Fruit fly (Drosophila melanogaster): ENCODE results near the gene CG4424.

Gene CG4424

dm6 chr3R:20007399-20008285 is 20.2 kb downstream of the CG4424 start:
- no peak for TF ChIP-seq CG17801 (GFP tag; optimal IDR thresholded peaks at IDR 0.05; ENCODE audit: partially characterized antibody)

DNA sequence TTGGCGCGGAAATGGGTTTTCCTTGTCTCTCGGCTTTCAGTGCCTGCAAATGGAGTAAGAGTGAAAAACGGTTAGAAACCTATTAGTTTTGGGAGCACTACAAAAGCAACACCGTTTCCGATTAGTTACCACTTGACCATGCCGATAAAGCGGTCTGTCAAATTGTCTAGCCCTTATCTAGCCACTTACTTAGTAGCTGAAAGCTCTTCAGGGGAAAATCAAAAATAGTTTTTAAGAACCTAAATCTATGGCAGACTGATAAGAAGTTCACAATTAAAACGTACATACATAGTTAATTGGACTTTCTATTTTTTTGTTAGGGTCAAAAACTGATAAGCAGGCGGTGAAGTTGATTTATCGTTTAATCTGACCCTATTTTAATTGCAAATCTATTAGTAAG is 21.2 kb downstream of the CG4424 start:
- no peak for TF ChIP-seq CG17801 (GFP tag; optimal IDR thresholded peaks at IDR 0.05; ENCODE audit: partially characterized antibody)

DNA sequence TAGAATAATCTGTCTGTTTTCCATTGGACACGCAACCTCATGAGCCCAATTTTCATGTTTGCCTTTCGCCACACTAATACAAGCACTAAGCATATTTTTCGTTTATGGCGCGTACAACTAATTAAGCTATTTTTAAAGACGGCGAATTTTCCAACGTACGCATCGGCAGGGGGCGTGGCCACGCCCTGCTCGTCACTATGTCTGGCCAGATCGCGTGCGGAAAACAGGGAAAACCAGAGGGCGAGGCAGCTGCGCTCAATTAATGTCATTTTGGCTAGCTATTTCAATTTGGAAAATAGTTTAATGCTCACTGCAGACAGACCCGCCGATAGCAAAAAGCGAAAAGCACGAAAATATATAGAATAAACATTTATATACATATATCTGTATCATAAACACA is 23.1 kb downstream of the CG4424 start:
- no peak for TF ChIP-seq CG17801 (GFP tag; optimal IDR thresholded peaks at IDR 0.05; ENCODE audit: partially characterized antibody)

- no peak for TF ChIP-seq CG17801 (GFP tag; optimal IDR thresholded peaks at IDR 0.05; ENCODE audit: partially characterized antibody)
These were observed 26.2 kb downstream of the CG4424 start for dm6 chr3R:20001595-20001997.

dm6 chr3R:19999474-19999873 is 28.4 kb downstream of the CG4424 start:
- peak; percentile 77 for TF ChIP-seq CG17801 (GFP tag; optimal IDR thresholded peaks at IDR 0.05; ENCODE audit: partially characterized antibody)

- TF ChIP-seq CG17801 (GFP tag; optimal IDR thresholded peaks at IDR 0.05; ENCODE audit: partially characterized antibody), result no peak
These were observed 29.4 kb downstream of the CG4424 start for dm6 chr3R:19998418-19998817.

dm6 chr3R:19997526-19998070 is 30.2 kb downstream of the CG4424 start:
- no peak for TF ChIP-seq CG17801 (GFP tag; optimal IDR thresholded peaks at IDR 0.05; ENCODE audit: partially characterized antibody)

- TF ChIP-seq CG17801 (GFP tag; optimal IDR thresholded peaks at IDR 0.05; ENCODE audit: partially characterized antibody), result no peak
These were observed 31.4 kb downstream of the CG4424 start for dm6 chr3R:19996433-19996832.

DNA sequence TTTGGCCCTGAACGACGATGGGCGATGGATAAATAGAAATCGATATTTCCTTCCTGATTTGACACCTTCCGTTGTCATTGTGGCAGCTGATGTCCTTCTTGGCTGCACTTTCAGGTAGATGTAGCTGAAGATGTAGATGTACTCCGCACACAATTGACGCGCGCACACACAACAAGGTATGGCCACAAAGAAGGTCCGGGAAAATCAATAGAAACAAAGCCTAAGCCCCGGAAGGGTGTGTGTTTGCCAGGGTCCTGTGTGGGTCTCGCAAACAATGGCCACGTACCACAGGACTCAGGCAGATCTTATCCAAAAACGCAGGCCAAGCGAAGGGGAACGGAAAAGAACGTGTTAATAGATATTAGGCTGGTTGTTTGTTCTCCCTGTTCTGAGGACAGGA is 32.4 kb downstream of the CG4424 start:
- no peak for TF ChIP-seq CG17801 (GFP tag; optimal IDR thresholded peaks at IDR 0.05; ENCODE audit: partially characterized antibody)

dm6 chr3R:19985376-19985775 is 42.5 kb downstream of the CG4424 start:
- no peak for TF ChIP-seq CG17801 (GFP tag; optimal IDR thresholded peaks at IDR 0.05; ENCODE audit: partially characterized antibody)
